Fruit fly (Drosophila melanogaster): Measurements from ENCODE around the gene Exd2.

dm6 chr3R:11402894-11403293 is 32.6 kb downstream of the Exd2 start:
- TF ChIP-seq pad (GFP tag; optimal IDR thresholded peaks at IDR 0.05) (no peak), ovo (GFP tag; optimal IDR thresholded peaks at IDR 0.05) (no peak), tj (GFP tag; optimal IDR thresholded peaks at IDR 0.05) (no peak), CG7101 (tag; optimal IDR thresholded peaks at IDR 0.05) (no peak), cic (GFP tag; optimal IDR thresholded peaks at IDR 0.05) (no peak), CG1620 (GFP tag; optimal IDR thresholded peaks at IDR 0.05) (no peak), toe (GFP tag; optimal IDR thresholded peaks at IDR 0.05) (no peak), kay (GFP tag; ENCODE audit: borderline replicate concordance) (no peak), CG5204 (GFP tag; optimal IDR thresholded peaks at IDR 0.05) (no peak), Mnt (GFP tag; optimal IDR thresholded peaks at IDR 0.05) (no peak), CG11617 (GFP tag; optimal IDR thresholded peaks at IDR 0.05) (no peak)

Measured in whole organism, adult.